Worm (Caenorhabditis elegans) whole organism, young adult: ENCODE measurements around the gene F34D10.4.
A peak's percentile ranks its signal among the peaks of the same experiment; 100 is the strongest.

Experiments used
- C17E4.6 ChIP-seq: fragments of 200-800 bp; sonication (Bioruptor generic); IDR thresholded peaks from 2 replicates; pipeline ENCODE4 v1.3.6; 2022; ENCODE audit warnings: missing genetic modification reagents, missing genetic modification characterization, missing compliant biosample characterization
- F22D6.2 ChIP-seq: sonication (generic microtip); optimal IDR thresholded peaks from 2 replicates; lab custom pipeline; 2016; ENCODE audit warnings: mild to moderate bottlenecking, missing genetic modification characterization, missing compliant biosample characterization
- F33H1.4 ChIP-seq: fragments of 200-800 bp; sonication (Bioruptor generic); IDR thresholded peaks from 2 replicates; pipeline ENCODE4 v1.3.6; 2022; ENCODE audit warnings: missing genetic modification reagents, missing genetic modification characterization, missing compliant biosample characterization
- F37B4.10 ChIP-seq: fragments of 200-800 bp; sonication (Bioruptor generic); IDR thresholded peaks from 2 replicates; pipeline ENCODE4 v1.3.6; 2022; ENCODE audit warnings: missing genetic modification characterization, missing compliant biosample characterization
- K12H6.12 ChIP-seq: fragments of 200-800 bp; sonication (Bioruptor generic); optimal IDR thresholded peaks from 2 replicates; lab custom pipeline; 2018; ENCODE audit warnings: mild to moderate bottlenecking, missing genetic modification characterization, missing compliant biosample characterization
- T26A5.8 ChIP-seq: sonication (generic microtip); optimal IDR thresholded peaks from 2 replicates; lab custom pipeline; 2016; ENCODE audit warnings: missing genetic modification characterization, missing compliant biosample characterization
- Y67H2A.10 ChIP-seq: fragments of 200-800 bp; sonication (Bioruptor generic); conservative IDR thresholded peaks from 2 replicates; pipeline ENCODE4 v1.3.6; 2022; ENCODE audit warnings: missing genetic modification reagents, missing genetic modification characterization, missing compliant biosample characterization
- akir-1 ChIP-seq: fragments of 200-800 bp; sonication (Bioruptor generic); optimal IDR thresholded peaks from 2 replicates; lab custom pipeline; 2018; ENCODE audit warnings: mild to moderate bottlenecking, missing genetic modification characterization, moderate library complexity, missing compliant biosample characterization
- ama-1 ChIP-seq, 3 experiments: fragments of 150-350 bp in 1 of 3; sonication (generic microtip) in 2 of 3; optimal IDR thresholded peaks; 2 replicates each; lab custom pipeline; 2014 to 2018; ENCODE audit warnings: missing biosample characterization in 2 of 3, missing genetic modification characterization in 2 of 3, missing genetic modification reagents in 2 of 3
- cebp-1 ChIP-seq, 2 experiments: fragments of 200-800 bp in 1 of 2; sonication (Bioruptor generic) in 1 of 2; sonication (generic microtip) in 1 of 2; IDR thresholded peaks in 1 of 2; optimal IDR thresholded peaks in 1 of 2; 2 replicates each; pipeline versions ENCODE4 v1.3.6 to Lab custom; 2017 to 2022; ENCODE audit warnings: missing compliant biosample characterization in 2 of 2, missing genetic modification characterization in 2 of 2, mild to moderate bottlenecking in 1 of 2, missing genetic modification reagents in 1 of 2, moderate library complexity in 1 of 2
- ceh-27 ChIP-seq: fragments of 200-800 bp; sonication (Bioruptor generic); optimal IDR thresholded peaks from 2 replicates; lab custom pipeline; 2018; ENCODE audit warnings: mild to moderate bottlenecking, missing genetic modification characterization, moderate library complexity, missing compliant biosample characterization
- ceh-40 ChIP-seq: fragments of 200-800 bp; sonication (Bioruptor generic); IDR thresholded peaks from 2 replicates; pipeline ENCODE4 v1.3.6; 2022; ENCODE audit warnings: missing genetic modification characterization, missing compliant biosample characterization
- ceh-79 ChIP-seq: sonication (generic microtip); optimal IDR thresholded peaks from 2 replicates; lab custom pipeline; 2017; ENCODE audit warnings: mild to moderate bottlenecking, missing genetic modification characterization, missing compliant biosample characterization
- dox-1 ChIP-seq: fragments of 200-800 bp; sonication (Bioruptor generic); IDR thresholded peaks from 2 replicates; pipeline ENCODE4 v1.3.6; 2022; ENCODE audit warnings: missing genetic modification reagents, missing genetic modification characterization, missing compliant biosample characterization
- efl-1 ChIP-seq: fragments of 150-350 bp; optimal IDR thresholded peaks from 2 replicates; lab custom pipeline; 2014; ENCODE audit warnings: missing biosample characterization, missing genetic modification reagents, missing genetic modification characterization
- egl-18 ChIP-seq: fragments of 200-800 bp; sonication (Bioruptor generic); IDR thresholded peaks from 2 replicates; pipeline ENCODE4 v1.3.6; 2022; ENCODE audit warnings: missing genetic modification reagents, missing genetic modification characterization, missing compliant biosample characterization
- egrh-3 ChIP-seq: fragments of 200-800 bp; sonication (Bioruptor generic); IDR thresholded peaks from 2 replicates; pipeline ENCODE4 v1.3.6; 2022; ENCODE audit warnings: missing genetic modification reagents, missing genetic modification characterization, missing compliant biosample characterization
- fkh-3 ChIP-seq: sonication (generic microtip); optimal IDR thresholded peaks from 2 replicates; lab custom pipeline; 2016; ENCODE audit warnings: mild to moderate bottlenecking, missing genetic modification characterization, missing compliant biosample characterization
- gei-17 ChIP-seq: fragments of 200-800 bp; sonication (Bioruptor generic); optimal IDR thresholded peaks from 2 replicates; lab custom pipeline; 2018; ENCODE audit warnings: mild to moderate bottlenecking, missing genetic modification characterization, missing compliant biosample characterization
- hmg-20 ChIP-seq: fragments of 200-800 bp; sonication (Bioruptor generic); IDR thresholded peaks from 2 replicates; pipeline ENCODE4 v1.3.6; 2022; ENCODE audit warnings: missing genetic modification reagents, missing genetic modification characterization, missing compliant biosample characterization
- lin-54 ChIP-seq: fragments of 200-800 bp; sonication (Bioruptor generic); optimal IDR thresholded peaks from 2 replicates; lab custom pipeline; 2018; ENCODE audit warnings: mild to moderate bottlenecking, missing genetic modification characterization, missing compliant biosample characterization
- lir-1 ChIP-seq: fragments of 200-800 bp; sonication (Bioruptor generic); conservative IDR thresholded peaks from 2 replicates; pipeline ENCODE4 v1.3.6; 2022; ENCODE audit warnings: missing genetic modification reagents, missing genetic modification characterization, missing compliant biosample characterization
- madf-10 ChIP-seq: sonication (generic microtip); optimal IDR thresholded peaks from 2 replicates; lab custom pipeline; 2016; ENCODE audit warnings: mild to moderate bottlenecking, missing genetic modification characterization, missing compliant biosample characterization
- madf-3 ChIP-seq: fragments of 200-800 bp; sonication (Bioruptor generic); IDR thresholded peaks from 2 replicates; pipeline ENCODE4 v1.3.6; 2022; ENCODE audit warnings: missing genetic modification reagents, missing genetic modification characterization, missing compliant biosample characterization
- nfya-2 ChIP-seq: fragments of 200-800 bp; sonication (Bioruptor generic); IDR thresholded peaks from 2 replicates; pipeline ENCODE4 v1.3.6; 2022; ENCODE audit warnings: missing genetic modification reagents, missing genetic modification characterization, missing compliant biosample characterization
- nfyb-1 ChIP-seq: fragments of 200-800 bp; sonication (Bioruptor generic); IDR thresholded peaks from 2 replicates; pipeline ENCODE4 v1.3.6; 2022; ENCODE audit warnings: missing genetic modification reagents, missing genetic modification characterization, missing compliant biosample characterization
- nhr-80 ChIP-seq: sonication (generic microtip); optimal IDR thresholded peaks from 2 replicates; lab custom pipeline; 2016; ENCODE audit warnings: missing genetic modification characterization, missing compliant biosample characterization
- rcor-1 ChIP-seq: fragments of 200-800 bp; sonication (Bioruptor generic); IDR thresholded peaks from 2 replicates; pipeline ENCODE4 v1.3.6; 2022; ENCODE audit warnings: missing genetic modification reagents, missing genetic modification characterization, missing compliant biosample characterization
- rec-8 ChIP-seq, 2 experiments: sonication (generic microtip); optimal IDR thresholded peaks; 2 replicates each; lab custom pipeline; 2016; ENCODE audit warnings: mild to moderate bottlenecking in 2 of 2, missing genetic modification characterization in 2 of 2, missing genetic modification reagents in 2 of 2, missing genotype in 2 of 2, missing biosample characterization in 1 of 2, missing compliant biosample characterization in 1 of 2, moderate library complexity in 1 of 2
- sea-2 ChIP-seq: fragments of 200-800 bp; sonication (Bioruptor generic); IDR thresholded peaks from 2 replicates; pipeline ENCODE4 v1.3.6; 2022; ENCODE audit warnings: missing genetic modification characterization, missing compliant biosample characterization
- snpc-1.1 ChIP-seq: sonication (generic microtip); optimal IDR thresholded peaks from 2 replicates; lab custom pipeline; 2017; ENCODE audit warnings: missing genetic modification characterization, mild to moderate bottlenecking, missing compliant biosample characterization, antibody characterized with exemption, moderate library complexity, missing genotype, missing genetic modification reagents; ENCODE audit not compliant: insufficient read depth
- snpc-4 ChIP-seq, 5 experiments: fragments of 150-350 bp in 1 of 5; sonication (generic microtip) in 4 of 5; optimal IDR thresholded peaks; 2 replicates each; lab custom pipeline; 2014 to 2018; ENCODE audit warnings: missing genetic modification characterization in 5 of 5, missing biosample characterization in 3 of 5, antibody characterized with exemption in 2 of 5, mild to moderate bottlenecking in 2 of 5, missing compliant biosample characterization in 2 of 5, missing genotype in 2 of 5, moderate library complexity in 2 of 5, missing genetic modification reagents in 1 of 5
- somi-1 ChIP-seq: fragments of 200-800 bp; sonication (Bioruptor generic); optimal IDR thresholded peaks from 2 replicates; lab custom pipeline; 2018; ENCODE audit warnings: mild to moderate bottlenecking, missing genetic modification characterization, missing compliant biosample characterization
- ztf-18 ChIP-seq: sonication (generic microtip); optimal IDR thresholded peaks from 2 replicates; lab custom pipeline; 2016; ENCODE audit warnings: missing genotype, mild to moderate bottlenecking, missing genetic modification characterization, missing compliant biosample characterization
- ztf-26 ChIP-seq: sonication (generic microtip); optimal IDR thresholded peaks from 2 replicates; lab custom pipeline; 2017; ENCODE audit warnings: missing genetic modification characterization, missing compliant biosample characterization
- ztf-3 ChIP-seq: fragments of 200-800 bp; sonication (Bioruptor generic); optimal IDR thresholded peaks from 2 replicates; lab custom pipeline; 2018; ENCODE audit warnings: mild to moderate bottlenecking, missing genetic modification characterization, missing compliant biosample characterization
- ztf-6 ChIP-seq: fragments of 200-800 bp; sonication (Bioruptor generic); IDR thresholded peaks from 2 replicates; pipeline ENCODE4 v1.3.6; 2022; ENCODE audit warnings: missing genetic modification reagents, missing genetic modification characterization, missing compliant biosample characterization

F34D10.4 gene

DNA sequence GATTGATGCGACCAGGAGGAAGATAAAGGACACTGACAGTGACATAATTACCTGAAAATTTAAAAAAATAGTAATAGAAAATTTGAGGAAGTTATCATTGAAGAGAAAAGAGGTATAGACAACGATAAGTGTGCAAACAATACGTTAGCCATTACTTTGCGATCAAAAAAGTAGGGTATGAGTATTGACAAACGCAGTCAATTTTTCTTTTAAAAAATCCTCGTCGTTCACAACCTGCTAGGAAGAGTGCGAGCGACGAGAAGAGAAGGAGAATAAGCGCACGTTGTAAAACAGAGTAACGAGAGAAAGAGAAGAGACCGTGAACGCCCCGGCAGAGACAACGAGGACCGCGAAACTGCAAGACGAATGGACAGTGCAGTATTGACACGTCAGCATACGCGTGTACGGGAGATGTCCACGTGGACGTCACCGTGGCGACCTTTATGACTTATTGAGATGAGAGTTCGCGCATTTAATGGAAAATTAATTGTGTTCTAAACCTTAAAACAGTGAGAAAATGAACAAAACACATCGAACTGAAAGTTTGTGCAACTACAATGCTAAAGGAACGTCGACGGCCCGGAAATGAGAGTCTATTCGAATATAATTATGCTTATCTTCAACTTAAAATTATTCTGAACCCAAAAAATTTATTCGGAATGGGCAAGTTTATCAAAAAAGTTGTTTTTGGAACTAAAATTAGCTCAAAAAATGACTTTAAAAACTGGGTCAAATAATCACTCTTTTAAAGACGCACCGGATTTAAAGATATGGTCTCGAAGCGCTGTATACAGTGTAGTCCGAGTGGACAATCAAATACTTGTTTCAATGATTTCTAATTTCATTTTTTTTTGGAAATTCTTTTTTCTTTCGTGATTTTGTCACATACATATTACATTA, 34.7 kb upstream of the F34D10.4 start, which contains the start of the genes pdi-1 and C14B1.2 (continued):
- no peak for TF ChIP-seq hmg-20 (GFP tag; lab: Robert Waterston, UW)
- TF ChIP-seq efl-1 (GFP tag; lab: Kevin White, UChicago), result no peak
- no peak for TF ChIP-seq F22D6.2
- peak; percentile 29; the same call in 1 of the 2 replicates for TF ChIP-seq rcor-1 (GFP tag; lab: Robert Waterston, UW)
- no peak for TF ChIP-seq akir-1 (GFP tag; lab: Kevin White, UChicago)
- no peak for TF ChIP-seq egrh-3 (GFP tag; lab: Robert Waterston, UW)
- TF ChIP-seq F33H1.4 (GFP tag; lab: Robert Waterston, UW), result peak; percentile 56
- peak; percentile 91 for TF ChIP-seq nhr-80
- TF ChIP-seq F37B4.10 (GFP tag; lab: Robert Waterston, UW), result 0 out of 2 replicates have a peak, but pooled peaks have one; percentile 22
- no peak for TF ChIP-seq snpc-1.1 (tag; lab: Kevin White, UChicago)
- TF ChIP-seq T26A5.8 (tag; lab: Kevin White, UChicago), result no peak
- TF ChIP-seq C17E4.6 (GFP tag; lab: Robert Waterston, UW), result no peak
- TF ChIP-seq ceh-40 (GFP tag; lab: Robert Waterston, UW), result no peak
- TF ChIP-seq sea-2 (GFP tag; lab: Robert Waterston, UW), result no peak
- TF ChIP-seq ztf-18 (tag; lab: Kevin White, UChicago), result peak; percentile 79
- TF ChIP-seq ceh-79 (tag; lab: Kevin White, UChicago), result no peak
- no peak for TF ChIP-seq rec-8 (tag; optimal IDR thresholded peaks at IDR 0.05; lab: Kevin White, UChicago)
- peak; percentile 52 for TF ChIP-seq ztf-26 (tag; lab: Kevin White, UChicago)
- no peak for TF ChIP-seq somi-1 (GFP tag; lab: Kevin White, UChicago)
- no peak for TF ChIP-seq Y67H2A.10 (GFP tag; lab: Robert Waterston, UW)
- TF ChIP-seq cebp-1 (GFP tag; IDR thresholded peaks at IDR 0.05; lab: Robert Waterston, UW), result 0 out of 2 replicates have a peak, but pooled peaks have one; percentile 52
- peak; percentile 61 for TF ChIP-seq cebp-1 (tag; optimal IDR thresholded peaks at IDR 0.05; lab: Kevin White, UChicago)
- no peak for TF ChIP-seq lir-1 (GFP tag; lab: Robert Waterston, UW)
- TF ChIP-seq dox-1 (GFP tag; lab: Robert Waterston, UW), result peak; percentile 85
- TF ChIP-seq snpc-4 (GFP tag; optimal IDR thresholded peaks at IDR 0.05; lab: Kevin White, UChicago), result no peak
- peak in 2 of 4 experiments; percentile 28 to 35 for TF ChIP-seq snpc-4 (tag; optimal IDR thresholded peaks at IDR 0.05; lab: Kevin White, UChicago)
- TF ChIP-seq nfyb-1 (GFP tag; lab: Robert Waterston, UW), result 0 out of 2 replicates have a peak, but pooled peaks have one; percentile 58
- TF ChIP-seq nfya-2 (GFP tag; lab: Robert Waterston, UW), result no peak
- TF ChIP-seq ama-1 (optimal IDR thresholded peaks at IDR 0.05; lab: Kevin White, UChicago), result peak; percentile 29
- no peak for TF ChIP-seq ama-1 (GFP tag; optimal IDR thresholded peaks at IDR 0.05; lab: Kevin White, UChicago)
- TF ChIP-seq lin-54 (GFP tag; lab: Kevin White, UChicago), result peak; percentile 55
- TF ChIP-seq egl-18, result no peak
- no peak for TF ChIP-seq ceh-27
- TF ChIP-seq madf-3 (GFP tag; lab: Robert Waterston, UW), result 0 out of 2 replicates have a peak, but pooled peaks have one; percentile 51
- no peak for TF ChIP-seq ztf-6 (GFP tag; lab: Robert Waterston, UW)
- peak; percentile 44 for TF ChIP-seq madf-10
- TF ChIP-seq gei-17 (GFP tag; lab: Kevin White, UChicago), result no peak
- TF ChIP-seq fkh-3 (tag; lab: Kevin White, UChicago), result no peak
- TF ChIP-seq K12H6.12 (tag; lab: Kevin White, UChicago), result no peak
- no peak for TF ChIP-seq ztf-3 (GFP tag; lab: Kevin White, UChicago)
- TF ChIP-seq, all 124 proteins: peak for 30
